Fruit fly (Drosophila melanogaster): ENCODE measurements around the gene Pif2.

Pif2 gene

DNA sequence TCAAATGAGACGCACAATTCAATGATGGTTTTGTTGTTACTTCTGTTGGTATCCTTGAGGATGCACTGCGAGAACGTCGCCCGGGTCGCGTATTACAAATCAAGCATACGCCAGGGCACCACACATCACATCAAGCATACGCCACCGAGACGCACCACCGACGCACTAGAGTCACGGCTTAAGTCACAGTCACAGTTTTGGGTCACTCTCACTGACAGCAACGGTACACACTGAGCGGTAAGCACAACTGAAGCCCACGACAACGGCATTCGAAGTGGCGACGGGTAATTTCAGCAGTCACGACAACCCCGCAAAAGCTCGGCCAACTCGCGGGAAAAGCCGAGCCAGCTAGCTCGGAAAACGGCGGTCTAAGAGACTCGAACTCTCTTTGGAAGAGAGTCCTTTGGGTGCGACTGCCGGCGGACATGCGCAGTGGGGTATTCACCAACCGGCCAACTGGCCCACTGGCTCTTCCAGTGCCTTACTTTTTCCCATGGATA is 44.3 kb downstream of the Pif2 start, which contains the start of gene dpr11 (continued):
- TF ChIP-seq CG7271 (tag; optimal IDR thresholded peaks at IDR 0.05) (no peak), bcd (GFP tag; optimal IDR thresholded peaks at IDR 0.05) (no peak), gsb-n (tag; optimal IDR thresholded peaks at IDR 0.05) (no peak), sqz (GFP tag; optimal IDR thresholded peaks at IDR 0.05) (no peak), ewg (GFP tag; optimal IDR thresholded peaks at IDR 0.05) (peak; percentile 60), CG6765 (GFP tag; optimal IDR thresholded peaks at IDR 0.05) (no peak), CG14667 (GFP tag; IDR thresholded peaks at IDR 0.05) (no peak), ase (GFP tag; IDR thresholded peaks at IDR 0.05) (no peak), Ets65A (GFP tag) (peak; percentile 14), oc (tag; optimal IDR thresholded peaks at IDR 0.05) (no peak), dimm (GFP tag; IDR thresholded peaks at IDR 0.05) (no peak), CG31441 (GFP tag; IDR thresholded peaks at IDR 0.05) (no peak)

DNA sequence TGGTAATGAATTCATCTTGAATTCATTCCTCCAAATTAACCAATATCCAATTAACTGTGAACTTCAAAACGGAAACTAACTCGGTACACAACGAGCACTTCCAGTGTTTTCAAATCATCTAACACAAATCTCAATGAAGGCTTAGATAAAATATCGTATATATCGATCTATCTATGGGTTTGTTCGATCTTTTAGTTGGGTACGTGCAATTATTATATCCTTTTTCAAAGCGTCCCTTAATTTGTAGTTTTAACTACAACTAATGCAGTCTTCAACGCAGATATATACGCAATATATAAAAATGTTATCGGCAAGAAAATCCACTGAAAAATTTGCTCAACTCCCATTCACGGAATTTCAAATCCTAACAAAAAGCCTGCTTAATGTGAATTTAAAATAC is 49.1 kb downstream of the Pif2 start, which contains the start of gene CG1138:
Gene CG1138, minus strand, starts transcription at position 101 of the 400 bp plus-strand sequence.
- TF ChIP-seq exex (tag; optimal IDR thresholded peaks at IDR 0.05), result no peak
- no peak for TF ChIP-seq H2.0 (GFP tag; IDR thresholded peaks at IDR 0.05)
- TF ChIP-seq CG6689 (GFP tag; IDR thresholded peaks at IDR 0.05), result no peak
- TF ChIP-seq pzg (GFP tag; optimal IDR thresholded peaks at IDR 0.05), result no peak
- TF ChIP-seq fd102C (GFP tag; optimal IDR thresholded peaks at IDR 0.05), result no peak
- TF ChIP-seq Atf-2 (GFP tag; optimal IDR thresholded peaks at IDR 0.05), result no peak
- no peak for TF ChIP-seq CG3407 (GFP tag; optimal IDR thresholded peaks at IDR 0.05)
- no peak for TF ChIP-seq CG10321 (GFP tag; IDR thresholded peaks at IDR 0.05)
- TF ChIP-seq CG13123 (GFP tag; optimal IDR thresholded peaks at IDR 0.05), result no peak
- no peak for TF ChIP-seq CG18599 (GFP tag; optimal IDR thresholded peaks at IDR 0.05)
- TF ChIP-seq CG11085 (GFP tag; IDR thresholded peaks at IDR 0.05), result no peak
- no peak for TF ChIP-seq MTF-1 (GFP tag; optimal IDR thresholded peaks at IDR 0.05; ENCODE audit: borderline replicate concordance)
- TF ChIP-seq CG10565 (GFP tag; optimal IDR thresholded peaks at IDR 0.05), result no peak
- TF ChIP-seq Sox102F (GFP tag; optimal IDR thresholded peaks at IDR 0.05), result no peak
- no peak for TF ChIP-seq kay (GFP tag; optimal IDR thresholded peaks at IDR 0.05)
- TF ChIP-seq sima (GFP tag; optimal IDR thresholded peaks at IDR 0.05), result no peak
- no peak for TF ChIP-seq CG15073 (GFP tag; optimal IDR thresholded peaks at IDR 0.05)
- TF ChIP-seq CG43689 (GFP tag; IDR thresholded peaks at IDR 0.05), result no peak
- no peak for TF ChIP-seq YL-1 (GFP tag; optimal IDR thresholded peaks at IDR 0.05)
- TF ChIP-seq gem (tag; optimal IDR thresholded peaks at IDR 0.05), result no peak

Data from whole organism, embryonic.